Worm (Caenorhabditis elegans) whole organism, L4 larva: ENCODE results near the gene gst-28.

Source experiments
- dpl-1 ChIP-seq: fragments of 150-350 bp; optimal IDR thresholded peaks from 2 replicates; lab custom pipeline; 2014; ENCODE audit warnings: missing biosample characterization, missing genetic modification reagents, missing genetic modification characterization
- egl-27 ChIP-seq: sonication (generic microtip); optimal IDR thresholded peaks from 3 replicates; lab custom pipeline; 2017; ENCODE audit warnings: missing biosample characterization, missing genetic modification reagents, missing genetic modification characterization
- fkh-10 ChIP-seq: fragments of 150-350 bp; optimal IDR thresholded peaks from 2 replicates; lab custom pipeline; 2014; ENCODE audit warnings: missing biosample characterization, missing genetic modification reagents, missing genetic modification characterization
- hif-1 ChIP-seq, 2 experiments: sonication (generic microtip); optimal IDR thresholded peaks; 2 replicates each; lab custom pipeline; 2016 to 2017; ENCODE audit warnings: missing compliant biosample characterization in 2 of 2, missing genetic modification characterization in 2 of 2, missing genetic modification reagents in 2 of 2, missing genotype in 2 of 2, mild to moderate bottlenecking in 1 of 2
- lsy-2 ChIP-seq, 2 experiments: fragments of 150-350 bp in 1 of 2; sonication (generic microtip) in 1 of 2; optimal IDR thresholded peaks; 2 replicates each; lab custom pipeline; 2014 to 2017; ENCODE audit warnings: missing biosample characterization in 2 of 2, missing genetic modification characterization in 2 of 2
- nhr-11 ChIP-seq: fragments of 150-350 bp; optimal IDR thresholded peaks from 2 replicates; lab custom pipeline; 2014; ENCODE audit warnings: missing biosample characterization, missing genetic modification characterization
- nhr-237 ChIP-seq: sonication (generic microtip); optimal IDR thresholded peaks from 2 replicates; lab custom pipeline; 2017; ENCODE audit warnings: missing biosample characterization, missing genetic modification characterization
- nhr-76 ChIP-seq: fragments of 150-350 bp; optimal IDR thresholded peaks from 2 replicates; lab custom pipeline; 2014; ENCODE audit warnings: missing biosample characterization, missing genetic modification characterization
- pha-4 ChIP-seq, 2 experiments: fragments of 150-350 bp in 1 of 2; fragments of 200-800 bp in 1 of 2; sonication (Bioruptor generic) in 1 of 2; IDR thresholded peaks in 1 of 2; optimal IDR thresholded peaks in 1 of 2; 2 replicates each; pipeline versions ENCODE4 v1.3.6 to Lab custom; 2014 to 2022; ENCODE audit warnings: missing genetic modification characterization in 2 of 2, missing genetic modification reagents in 2 of 2, missing biosample characterization in 1 of 2, missing compliant biosample characterization in 1 of 2
- skn-1 ChIP-seq: fragments of 150-350 bp; optimal IDR thresholded peaks from 2 replicates; lab custom pipeline; 2014; ENCODE audit warnings: missing biosample characterization, missing genetic modification characterization
- unc-130 ChIP-seq: sonication (generic microtip); optimal IDR thresholded peaks from 2 replicates; lab custom pipeline; 2016; ENCODE audit warnings: missing genetic modification reagents, missing genetic modification characterization, missing compliant biosample characterization
- vab-7 ChIP-seq: fragments of 200-800 bp; sonication (Bioruptor generic); IDR thresholded peaks from 2 replicates; pipeline ENCODE4 v1.3.6; 2022; ENCODE audit warnings: missing genetic modification reagents, missing genetic modification characterization, missing compliant biosample characterization
- ztf-11 ChIP-seq: fragments of 150-350 bp; optimal IDR thresholded peaks from 2 replicates; lab custom pipeline; 2014; ENCODE audit warnings: missing biosample characterization, missing genetic modification characterization

ce11 chrII:15190971-15191370 lies 23.6 kb upstream of the gst-28 start:
- TF ChIP-seq pha-4 (GFP tag; IDR thresholded peaks at IDR 0.05; lab: Robert Waterston, UW) (no peak), pha-4 (tag; optimal IDR thresholded peaks at IDR 0.05; lab: Kevin White, UChicago) (no peak), lsy-2 (tag; optimal IDR thresholded peaks at IDR 0.05; lab: Kevin White, UChicago) (no peak), fkh-10 (GFP tag; lab: Kevin White, UChicago) (no peak), nhr-11 (tag; lab: Kevin White, UChicago) (no peak), hif-1 (tag; optimal IDR thresholded peaks at IDR 0.05; lab: Kevin White, UChicago) (no peak), nhr-76 (tag; lab: Kevin White, UChicago) (no peak), ztf-11 (no peak), skn-1 (tag; lab: Kevin White, UChicago) (no peak), vab-7 (GFP tag; lab: Robert Waterston, UW) (no peak), dpl-1 (GFP tag; lab: Kevin White, UChicago) (no peak), egl-27 (tag; lab: Kevin White, UChicago) (no peak), nhr-237 (tag; lab: Kevin White, UChicago) (no peak), unc-130 (no peak)
